Worm (Caenorhabditis elegans) whole organism, L4/young adult: ENCODE measurements around the gene Y57G7A.6.

ENCODE experiments used
- W03F9.2 ChIP-seq: fragments of 150-350 bp; optimal IDR thresholded peaks from 2 replicates; lab custom pipeline; 2014; ENCODE audit warnings: missing biosample characterization, missing genetic modification characterization
- dao-5 ChIP-seq: sonication (generic microtip); optimal IDR thresholded peaks from 2 replicates; lab custom pipeline; 2016; ENCODE audit warnings: missing genotype, missing genetic modification characterization, moderate library complexity, missing compliant biosample characterization
- him-1 ChIP-seq: sonication (generic microtip); optimal IDR thresholded peaks from 2 replicates; lab custom pipeline; 2016; ENCODE audit warnings: missing genotype, missing genetic modification reagents, missing genetic modification characterization, missing compliant biosample characterization

DNA sequence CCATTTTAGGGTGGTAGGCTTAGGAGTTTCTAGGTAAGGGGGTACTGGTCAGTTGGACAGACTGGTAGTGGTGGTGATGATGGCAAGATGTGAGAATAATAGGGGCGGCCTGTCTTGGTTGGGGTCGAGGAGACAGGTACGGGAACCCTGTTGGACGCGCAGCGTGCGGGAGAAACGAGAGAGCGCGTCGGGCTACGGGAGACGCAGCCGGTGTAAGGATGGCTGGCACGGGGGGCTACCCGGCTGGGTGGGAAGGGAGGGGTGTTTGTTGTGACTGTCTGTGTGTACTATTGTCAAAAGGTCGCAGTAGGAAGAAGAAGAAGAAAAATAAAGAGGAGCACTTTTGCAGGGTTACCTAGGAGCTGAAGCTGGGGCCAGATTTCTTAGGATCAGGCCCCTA is 48.9 kb downstream of the Y57G7A.6 start:
- TF ChIP-seq dao-5 (tag; lab: Kevin White, UChicago) (no peak), him-1 (tag; lab: Kevin White, UChicago) (no peak), W03F9.2 (tag; lab: Kevin White, UChicago) (no peak)
